Fruit fly (Drosophila melanogaster) whole organism, embryonic: ENCODE results near the gene Cep97.

Source experiments
- B-H1 ChIP-seq: fragments of 200-800 bp; sonication (Bioruptor generic); IDR thresholded peaks from 3 replicates; pipeline ENCODE4 v1.3.6; 2022; ENCODE audit warnings: missing biosample characterization, missing genetic modification characterization
- CG10267 ChIP-seq: fragments of 200-800 bp; sonication (Bioruptor generic); optimal IDR thresholded peaks from 2 replicates; lab custom pipeline; 2018; ENCODE audit warnings: missing biosample characterization, mild to moderate bottlenecking, missing genetic modification characterization, moderate library complexity
- CG14710 ChIP-seq: fragments of 200-800 bp; sonication (Bioruptor generic); optimal IDR thresholded peaks from 3 replicates; lab custom pipeline; 2019; ENCODE audit warnings: missing biosample characterization, mild to moderate bottlenecking, missing genetic modification characterization, moderate library complexity
- CG15073 ChIP-seq: fragments of 200-800 bp; sonication (Bioruptor generic); optimal IDR thresholded peaks from 2 replicates; lab custom pipeline; 2016; ENCODE audit warnings: missing biosample characterization, missing genetic modification characterization
- CG17361 ChIP-seq: fragments of 200-800 bp; sonication (Bioruptor generic); IDR thresholded peaks from 3 replicates; pipeline ENCODE4 v1.3.6; 2022; ENCODE audit warnings: missing biosample characterization, missing genetic modification characterization
- CG18619 ChIP-seq: fragments of 200-800 bp; sonication (Bioruptor generic); optimal IDR thresholded peaks from 3 replicates; lab custom pipeline; 2017; ENCODE audit warnings: missing biosample characterization, mild to moderate bottlenecking, missing genetic modification characterization
- CG2120 ChIP-seq: fragments of 200-800 bp; sonication (Bioruptor generic); optimal IDR thresholded peaks from 3 replicates; lab custom pipeline; 2016; ENCODE audit warnings: missing biosample characterization, missing genetic modification characterization
- CG3163 ChIP-seq: fragments of 200-800 bp; sonication (Bioruptor generic); optimal IDR thresholded peaks from 3 replicates; lab custom pipeline; 2016; ENCODE audit warnings: missing biosample characterization, missing genetic modification characterization
- CG32532 ChIP-seq: fragments of 200-800 bp; sonication (Bioruptor generic); IDR thresholded peaks from 2 replicates; pipeline ENCODE4 v1.3.6; 2022; ENCODE audit warnings: missing biosample characterization, missing genetic modification characterization
- CG33213 ChIP-seq: fragments of 200-800 bp; sonication (Bioruptor generic); optimal IDR thresholded peaks from 3 replicates; lab custom pipeline; 2016; ENCODE audit warnings: missing biosample characterization, missing genetic modification characterization
- CG33557 ChIP-seq: fragments of 200-800 bp; sonication (Bioruptor generic); optimal IDR thresholded peaks from 2 replicates; lab custom pipeline; 2019; ENCODE audit warnings: missing biosample characterization, mild to moderate bottlenecking, missing genetic modification characterization, moderate library complexity
- CG34224 ChIP-seq: fragments of 200-800 bp; sonication (Bioruptor generic); IDR thresholded peaks from 3 replicates; pipeline ENCODE4 v1.3.6; 2022; ENCODE audit warnings: missing biosample characterization, missing genetic modification characterization; ENCODE audit not compliant: partially characterized antibody
- CG3838 ChIP-seq: fragments of 200-800 bp; sonication (Bioruptor generic); optimal IDR thresholded peaks from 3 replicates; lab custom pipeline; 2016; ENCODE audit warnings: missing biosample characterization, missing genetic modification characterization
- CG4730 ChIP-seq: fragments of 200-800 bp; sonication (Bioruptor generic); IDR thresholded peaks from 2 replicates; pipeline ENCODE4 v1.3.6; 2022; ENCODE audit warnings: missing biosample characterization, missing genetic modification characterization
- CG4820 ChIP-seq: fragments of 200-800 bp; sonication (Bioruptor generic); optimal IDR thresholded peaks from 3 replicates; lab custom pipeline; 2016; ENCODE audit warnings: missing biosample characterization, missing genetic modification characterization
- CG4854 ChIP-seq: fragments of 200-800 bp; sonication (Bioruptor generic); optimal IDR thresholded peaks from 2 replicates; lab custom pipeline; 2016; ENCODE audit warnings: missing biosample characterization, missing genetic modification characterization, inconsistent platforms
- CG6854 ChIP-seq: fragments of 200-800 bp; sonication (Bioruptor generic); optimal IDR thresholded peaks from 3 replicates; lab custom pipeline; 2017; ENCODE audit warnings: missing biosample characterization, mild to moderate bottlenecking, missing genetic modification characterization
- CG7745 ChIP-seq: fragments of 200-800 bp; sonication (Bioruptor generic); optimal IDR thresholded peaks from 2 replicates; lab custom pipeline; 2018; ENCODE audit warnings: missing biosample characterization, mild to moderate bottlenecking, missing genetic modification characterization, moderate library complexity
- CG7987 ChIP-seq: fragments of 200-800 bp; sonication (Bioruptor generic); optimal IDR thresholded peaks from 2 replicates; lab custom pipeline; 2018; ENCODE audit warnings: missing biosample characterization, mild to moderate bottlenecking, missing genetic modification characterization, moderate library complexity
- CG8765 ChIP-seq: fragments of 200-800 bp; sonication (Bioruptor generic); IDR thresholded peaks from 2 replicates; pipeline ENCODE4 v1.3.6; 2022; ENCODE audit warnings: missing biosample characterization, missing genetic modification characterization
- CG8944 ChIP-seq: fragments of 200-800 bp; sonication (Bioruptor generic); optimal IDR thresholded peaks from 3 replicates; lab custom pipeline; 2016; ENCODE audit warnings: missing biosample characterization, missing genetic modification characterization
- CG9727 ChIP-seq: fragments of 200-800 bp; sonication (Bioruptor generic); optimal IDR thresholded peaks from 3 replicates; lab custom pipeline; 2017; ENCODE audit warnings: missing biosample characterization, mild to moderate bottlenecking, missing genetic modification characterization
- Dref ChIP-seq: fragments of 200-800 bp; sonication (Bioruptor generic); IDR thresholded peaks from 2 replicates; pipeline ENCODE4 v1.3.6; 2022; ENCODE audit warnings: missing biosample characterization, missing genetic modification characterization
- HLH3B ChIP-seq: fragments of 200-800 bp; sonication (Bioruptor generic); IDR thresholded peaks from 2 replicates; pipeline ENCODE4 v1.3.6; 2022; ENCODE audit warnings: missing biosample characterization, missing genetic modification characterization
- HLH4C ChIP-seq: fragments of 200-800 bp; sonication (Bioruptor generic); IDR thresholded peaks from 3 replicates; pipeline ENCODE4 v1.3.6; 2022; ENCODE audit warnings: missing biosample characterization, missing genetic modification characterization; ENCODE audit not compliant: partially characterized antibody
- HLH54F ChIP-seq: fragments of 200-800 bp; sonication (Bioruptor generic); optimal IDR thresholded peaks from 3 replicates; lab custom pipeline; 2016; ENCODE audit warnings: missing biosample characterization, missing genetic modification characterization
- Hsf ChIP-seq: fragments of 200-800 bp; sonication (Bioruptor generic); optimal IDR thresholded peaks from 3 replicates; lab custom pipeline; 2016; ENCODE audit warnings: missing biosample characterization, missing genetic modification characterization
- Mes4 ChIP-seq: fragments of 200-800 bp; sonication (Bioruptor generic); optimal IDR thresholded peaks from 2 replicates; lab custom pipeline; 2016; ENCODE audit warnings: missing biosample characterization, missing genetic modification characterization
- NC2β ChIP-seq: fragments of 200-800 bp; sonication (Bioruptor generic); optimal IDR thresholded peaks from 2 replicates; lab custom pipeline; 2016; ENCODE audit warnings: missing biosample characterization, missing genetic modification characterization
- Spps ChIP-seq: fragments of 200-800 bp; sonication (Bioruptor generic); optimal IDR thresholded peaks from 2 replicates; lab custom pipeline; 2018; ENCODE audit warnings: missing biosample characterization, mild to moderate bottlenecking, missing genetic modification characterization
- Trl ChIP-seq, 3 experiments: fragments of >200 bp in 2 of 3; fragments of 200-800 bp in 1 of 3; sonication (Bioruptor generic) in 1 of 3; optimal IDR thresholded peaks; 2 replicates in 1 of 3; 3 replicates in 2 of 3; lab custom pipeline; 2016 to 2017; ENCODE audit warnings: missing biosample characterization in 1 of 3, missing genetic modification characterization in 1 of 3
- YL-1 ChIP-seq: fragments of 200-800 bp; sonication (Bioruptor generic); optimal IDR thresholded peaks from 3 replicates; lab custom pipeline; 2017; ENCODE audit warnings: missing biosample characterization, mild to moderate bottlenecking, missing genetic modification characterization
- ara ChIP-seq: fragments of 200-800 bp; sonication (Bioruptor generic); IDR thresholded peaks from 2 replicates; pipeline ENCODE4 v1.3.6; 2022; ENCODE audit warnings: missing biosample characterization, missing genetic modification characterization
- ato ChIP-seq: fragments of 200-800 bp; sonication (Bioruptor generic); IDR thresholded peaks from 2 replicates; pipeline ENCODE4 v1.3.6; 2022; ENCODE audit warnings: missing biosample characterization, missing genetic modification characterization; ENCODE audit not compliant: partially characterized antibody
- crol ChIP-seq: fragments of 200-800 bp; sonication (Bioruptor generic); IDR thresholded peaks from 2 replicates; pipeline ENCODE4 v1.3.6; 2022; ENCODE audit warnings: missing biosample characterization, missing genetic modification characterization
- danr ChIP-seq: fragments of 200-800 bp; sonication (Bioruptor generic); IDR thresholded peaks from 2 replicates; pipeline ENCODE4 v1.3.6; 2022; ENCODE audit warnings: missing biosample characterization, missing genetic modification characterization
- disco-r ChIP-seq: fragments of 200-800 bp; sonication (Bioruptor generic); optimal IDR thresholded peaks from 2 replicates; lab custom pipeline; 2016; ENCODE audit warnings: missing biosample characterization, missing genetic modification characterization
- dpn ChIP-seq, 2 experiments: fragments of 200-800 bp; sonication (Bioruptor generic); optimal IDR thresholded peaks; 3 replicates each; lab custom pipeline; 2016; ENCODE audit warnings: missing biosample characterization in 2 of 2, missing genetic modification characterization in 2 of 2
- en ChIP-seq: fragments of 200-800 bp; sonication (Bioruptor generic); optimal IDR thresholded peaks from 2 replicates; lab custom pipeline; 2016; ENCODE audit warnings: missing biosample characterization, missing genetic modification characterization
- fru ChIP-seq: fragments of >200 bp; optimal IDR thresholded peaks from 2 replicates; lab custom pipeline; 2017
- gcm ChIP-seq: fragments of 200-800 bp; sonication (Bioruptor generic); optimal IDR thresholded peaks from 2 replicates; lab custom pipeline; 2019; ENCODE audit warnings: missing biosample characterization, mild to moderate bottlenecking, missing genetic modification characterization, moderate library complexity
- gsb-n ChIP-seq: fragments of 200-800 bp; sonication (Bioruptor generic); optimal IDR thresholded peaks from 3 replicates; lab custom pipeline; 2018; ENCODE audit warnings: missing biosample characterization, mild to moderate bottlenecking, missing genetic modification characterization
- hth ChIP-seq: fragments of >200 bp; optimal IDR thresholded peaks from 2 replicates; lab custom pipeline; 2017; ENCODE audit warnings: inconsistent platforms
- ken ChIP-seq: fragments of 200-800 bp; sonication (Bioruptor generic); IDR thresholded peaks from 3 replicates; pipeline ENCODE4 v1.3.6; 2022; ENCODE audit warnings: missing biosample characterization, missing genetic modification characterization
- lmd ChIP-seq: fragments of 200-800 bp; sonication (Bioruptor generic); IDR thresholded peaks from 2 replicates; pipeline ENCODE4 v1.3.6; 2022; ENCODE audit warnings: missing biosample characterization, missing genetic modification characterization
- mam ChIP-seq: fragments of 200-800 bp; sonication (Bioruptor generic); optimal IDR thresholded peaks from 3 replicates; lab custom pipeline; 2016; ENCODE audit warnings: missing biosample characterization, missing genetic modification characterization
- nerfin-1 ChIP-seq: fragments of 200-800 bp; sonication (Bioruptor generic); optimal IDR thresholded peaks from 3 replicates; lab custom pipeline; 2019; ENCODE audit warnings: missing biosample characterization, mild to moderate bottlenecking, missing genetic modification characterization, moderate library complexity
- sqz ChIP-seq: fragments of 200-800 bp; sonication (Bioruptor generic); optimal IDR thresholded peaks from 3 replicates; lab custom pipeline; 2018; ENCODE audit warnings: missing biosample characterization, mild to moderate bottlenecking, missing genetic modification characterization
- tio ChIP-seq: fragments of 200-800 bp; sonication (Bioruptor generic); optimal IDR thresholded peaks from 2 replicates; lab custom pipeline; 2017; ENCODE audit warnings: missing biosample characterization, missing genetic modification characterization, inconsistent platforms
- yki ChIP-seq: fragments of >200 bp; optimal IDR thresholded peaks from 3 replicates; lab custom pipeline; 2018
- zf30C ChIP-seq: fragments of 200-800 bp; sonication (Bioruptor generic); optimal IDR thresholded peaks from 3 replicates; lab custom pipeline; 2018; ENCODE audit warnings: missing biosample characterization, mild to moderate bottlenecking, missing genetic modification characterization

The Cep97 gene

dm6 chr2L:3827406-3828133 is 39.9 kb upstream of the Cep97 start (continued):
- TF ChIP-seq gcm (GFP tag; lab: Kevin White, UChicago) (peak; percentile 91), lmd (GFP tag; lab: Robert Waterston, UW) (peak; percentile 48; the same call in 1 of the 2 replicates), CG8765 (GFP tag; lab: Robert Waterston, UW) (peak; percentile 82), CG3838 (no peak), gsb-n (tag; lab: Kevin White, UChicago) (peak; percentile 92), CG7745 (tag; lab: Kevin White, UChicago) (peak; percentile 69), mam (GFP tag; lab: Kevin White, UChicago) (no peak), YL-1 (GFP tag; lab: Kevin White, UChicago) (peak; percentile 13), CG4730 (GFP tag; lab: Robert Waterston, UW) (no peak), HLH3B (GFP tag; lab: Robert Waterston, UW) (no peak), CG4820 (GFP tag; lab: Kevin White, UChicago) (peak; percentile 63), sqz (GFP tag; lab: Kevin White, UChicago) (peak; percentile 70), CG15073 (GFP tag; lab: Kevin White, UChicago) (peak; percentile 21), fru (lab: Kevin White, UChicago) (no peak), Dref (GFP tag; lab: Robert Waterston, UW) (no peak), Mes4 (GFP tag; lab: Kevin White, UChicago) (peak; percentile 16), danr (GFP tag; lab: Robert Waterston, UW) (no peak), Trl (optimal IDR thresholded peaks at IDR 0.05; lab: Kevin White, UChicago) (no peak), Trl (GFP tag; optimal IDR thresholded peaks at IDR 0.05; lab: Kevin White, UChicago) (peak; percentile 55), yki (lab: Kevin White, UChicago) (no peak), CG9727 (GFP tag; lab: Kevin White, UChicago) (peak; percentile 98), B-H1 (GFP tag; lab: Robert Waterston, UW) (no peak), CG10267 (tag; lab: Kevin White, UChicago) (peak; percentile 91), CG32532 (GFP tag; lab: Robert Waterston, UW) (no peak), Spps (tag; lab: Kevin White, UChicago) (peak; percentile 90), tio (GFP tag; lab: Kevin White, UChicago) (peak; percentile 73), HLH54F (GFP tag; lab: Kevin White, UChicago) (peak; percentile 21), CG33557 (GFP tag; lab: Kevin White, UChicago) (peak; percentile 98), ara (peak; percentile 84), ato (no peak), CG14710 (tag; lab: Kevin White, UChicago) (peak; percentile 96), disco-r (GFP tag; lab: Kevin White, UChicago) (no peak), NC2β (peak; percentile 69), hth (peak; percentile 4), CG6854 (no peak), CG18619 (GFP tag; lab: Kevin White, UChicago) (peak; percentile 54), Hsf (GFP tag; lab: Kevin White, UChicago) (peak; percentile 65), CG7987 (GFP tag; lab: Kevin White, UChicago) (no peak), CG17361 (GFP tag; lab: Robert Waterston, UW) (peak; percentile 94), HLH4C (no peak), ken (peak; percentile 46; the same call in 2 of the 3 replicates), crol (GFP tag; lab: Robert Waterston, UW) (no peak), CG2120 (GFP tag; lab: Kevin White, UChicago) (no peak), CG34224 (GFP tag; lab: Robert Waterston, UW) (no peak), CG33213 (GFP tag; lab: Kevin White, UChicago) (peak; percentile 43), CG8944 (GFP tag; lab: Kevin White, UChicago) (peak; percentile 18), zf30C (peak; percentile 98), en (GFP tag; lab: Kevin White, UChicago) (peak; percentile 24), nerfin-1 (tag; lab: Kevin White, UChicago) (peak; percentile 81), dpn (GFP tag; optimal IDR thresholded peaks at IDR 0.05; lab: Kevin White, UChicago) (peak; percentile 33 to 41), CG4854 (GFP tag; lab: Kevin White, UChicago) (peak; percentile 14), CG3163 (GFP tag; lab: Kevin White, UChicago) (no peak)
